Fruit fly (Drosophila melanogaster) whole organism, adult: ENCODE data around the gene spn-B.

Experiments
- CG11617 ChIP-seq: fragments of 200-800 bp; sonication (Bioruptor generic); optimal IDR thresholded peaks from 2 replicates; lab custom pipeline; 2017; ENCODE audit warnings: mild to moderate bottlenecking, missing biosample characterization, missing genetic modification reagents, missing genetic modification characterization
- CG12768 ChIP-seq: fragments of 200-800 bp; sonication (Bioruptor generic); optimal IDR thresholded peaks from 2 replicates; lab custom pipeline; 2017; ENCODE audit warnings: missing biosample characterization, missing genetic modification characterization, mild to moderate bottlenecking, moderate library complexity, missing genetic modification reagents
- CG1620 ChIP-seq: fragments of 200-800 bp; sonication (Bioruptor generic); optimal IDR thresholded peaks from 2 replicates; lab custom pipeline; 2016; ENCODE audit warnings: missing biosample characterization, missing genetic modification characterization
- CG33017 ChIP-seq: fragments of 200-800 bp; sonication (Bioruptor generic); optimal IDR thresholded peaks from 2 replicates; lab custom pipeline; 2018; ENCODE audit warnings: missing biosample characterization, mild to moderate bottlenecking, missing genetic modification characterization, moderate library complexity
- cic ChIP-seq: fragments of 200-800 bp; sonication (Bioruptor generic); optimal IDR thresholded peaks from 2 replicates; lab custom pipeline; 2017; ENCODE audit warnings: missing biosample characterization, mild to moderate bottlenecking, missing genetic modification characterization, moderate library complexity
- cnc ChIP-seq, 2 experiments: fragments of >200 bp; optimal IDR thresholded peaks; 2 replicates each; lab custom pipeline; 2017
- toe ChIP-seq: fragments of 200-800 bp; sonication (Bioruptor generic); optimal IDR thresholded peaks from 2 replicates; lab custom pipeline; 2016; ENCODE audit warnings: missing biosample characterization, missing genetic modification characterization

dm6 chr3R:14310062-14310461, 17.8 kb upstream of the spn-B start, which contains the start of gene CG31321:
- TF ChIP-seq cic (GFP tag; lab: Kevin White, UChicago) (no peak), toe (GFP tag; lab: Kevin White, UChicago) (no peak), CG33017 (tag; lab: Kevin White, UChicago) (no peak), cnc (optimal IDR thresholded peaks at IDR 0.05; lab: Kevin White, UChicago) (no peak), CG11617 (GFP tag; lab: Kevin White, UChicago) (no peak), CG1620 (GFP tag; lab: Kevin White, UChicago) (no peak), CG12768 (GFP tag; lab: Kevin White, UChicago) (no peak)
